Worm (Caenorhabditis elegans) whole organism, L1 larva: ENCODE data around the gene pdi-1.

Experiments
- C16A3.4 ChIP-seq: fragments of 150-350 bp; optimal IDR thresholded peaks from 2 replicates; lab custom pipeline; 2014; ENCODE audit warnings: missing biosample characterization, missing genetic modification characterization
- Y116A8C.19 ChIP-seq: sonication (generic microtip); optimal IDR thresholded peaks from 2 replicates; lab custom pipeline; 2016; ENCODE audit warnings: missing compliant biosample characterization, missing genetic modification characterization, borderline replicate concordance
- alr-1 ChIP-seq: fragments of 200-800 bp; sonication (Bioruptor generic); optimal IDR thresholded peaks from 2 replicates; lab custom pipeline; 2018; ENCODE audit warnings: borderline replicate concordance, mild to moderate bottlenecking, missing genetic modification characterization, missing compliant biosample characterization
- ama-1 ChIP-seq: fragments of 150-350 bp; optimal IDR thresholded peaks from 2 replicates; lab custom pipeline; 2014
- blmp-1 ChIP-seq: fragments of 150-350 bp; optimal IDR thresholded peaks from 2 replicates; lab custom pipeline; 2014; ENCODE audit warnings: missing biosample characterization, missing genetic modification characterization
- ceh-8 ChIP-seq: fragments of 200-800 bp; sonication (Bioruptor generic); optimal IDR thresholded peaks from 2 replicates; lab custom pipeline; 2018; ENCODE audit warnings: mild to moderate bottlenecking, missing genetic modification characterization, moderate library complexity, missing compliant biosample characterization
- ceh-88 ChIP-seq: fragments of 200-800 bp; sonication (Bioruptor generic); IDR thresholded peaks from 2 replicates; pipeline ENCODE4 v1.3.6; 2022; ENCODE audit warnings: missing genetic modification characterization, missing compliant biosample characterization
- dpl-1 ChIP-seq, 3 experiments: fragments of 150-350 bp in 2 of 3; sonication (generic microtip) in 1 of 3; optimal IDR thresholded peaks; 2 replicates each; lab custom pipeline; 2014 to 2017; ENCODE audit warnings: missing biosample characterization in 3 of 3, missing genetic modification characterization in 3 of 3, missing genetic modification reagents in 3 of 3
- dsc-1 ChIP-seq: sonication (generic microtip); optimal IDR thresholded peaks from 2 replicates; lab custom pipeline; 2016; ENCODE audit warnings: mild to moderate bottlenecking, missing genetic modification characterization, missing compliant biosample characterization
- efl-1 ChIP-seq, 4 experiments: fragments of 150-350 bp; optimal IDR thresholded peaks in 3 of 4; peaks in 1 of 4; 1 replicate in 1 of 4; 2 replicates in 3 of 4; lab custom pipeline; 2014; ENCODE audit warnings: missing biosample characterization in 2 of 4, missing genetic modification characterization in 2 of 4, missing genetic modification reagents in 2 of 4
- egl-13 ChIP-seq: sonication (generic microtip); optimal IDR thresholded peaks from 2 replicates; lab custom pipeline; 2016; ENCODE audit warnings: missing genotype, missing genetic modification reagents, missing genetic modification characterization, missing compliant biosample characterization
- elt-2 ChIP-seq: sonication (generic microtip); optimal IDR thresholded peaks from 2 replicates; lab custom pipeline; 2016; ENCODE audit warnings: missing genetic modification characterization, mild to moderate bottlenecking, inconsistent platforms, missing compliant biosample characterization, missing genetic modification reagents
- fkh-4 ChIP-seq: sonication (generic microtip); optimal IDR thresholded peaks from 2 replicates; lab custom pipeline; 2016; ENCODE audit warnings: missing compliant biosample characterization, missing genetic modification characterization, borderline replicate concordance
- fkh-8 ChIP-seq: sonication (generic microtip); optimal IDR thresholded peaks from 2 replicates; lab custom pipeline; 2016; ENCODE audit warnings: mild to moderate bottlenecking, missing genetic modification characterization, missing compliant biosample characterization
- hlh-17 ChIP-seq: fragments of 200-800 bp; sonication (Bioruptor generic); optimal IDR thresholded peaks from 2 replicates; lab custom pipeline; 2018; ENCODE audit warnings: missing genetic modification characterization, mild to moderate bottlenecking, missing compliant biosample characterization, moderate library complexity, borderline replicate concordance
- lin-13 ChIP-seq: fragments of 150-350 bp; optimal IDR thresholded peaks from 2 replicates; lab custom pipeline; 2014; ENCODE audit warnings: missing biosample characterization, missing genetic modification reagents, missing genetic modification characterization
- lin-14 ChIP-seq: fragments of 200-800 bp; sonication (Bioruptor generic); optimal IDR thresholded peaks from 2 replicates; lab custom pipeline; 2018; ENCODE audit warnings: mild to moderate bottlenecking, missing genetic modification characterization, moderate library complexity, missing compliant biosample characterization
- lin-35 ChIP-seq, 2 experiments: fragments of 150-350 bp; optimal IDR thresholded peaks; 2 replicates each; lab custom pipeline; 2014; ENCODE audit warnings: missing biosample characterization in 2 of 2, missing genetic modification characterization in 2 of 2, missing genetic modification reagents in 2 of 2
- nhr-19 ChIP-seq: fragments of 200-800 bp; sonication (Bioruptor generic); conservative IDR thresholded peaks from 2 replicates; pipeline ENCODE4 v1.3.6; 2022; ENCODE audit warnings: missing genetic modification characterization, missing compliant biosample characterization
- nhr-237 ChIP-seq: fragments of 150-350 bp; optimal IDR thresholded peaks from 2 replicates; lab custom pipeline; 2014; ENCODE audit warnings: missing biosample characterization, missing genetic modification characterization
- nhr-47 ChIP-seq: sonication (generic microtip); optimal IDR thresholded peaks from 2 replicates; lab custom pipeline; 2016; ENCODE audit warnings: mild to moderate bottlenecking, missing genetic modification characterization, moderate library complexity, missing compliant biosample characterization
- nhr-76 ChIP-seq: sonication (generic microtip); optimal IDR thresholded peaks from 2 replicates; lab custom pipeline; 2017; ENCODE audit warnings: missing biosample characterization, missing genetic modification characterization
- nhr-77 ChIP-seq: fragments of 150-350 bp; optimal IDR thresholded peaks from 2 replicates; lab custom pipeline; 2014; ENCODE audit warnings: missing biosample characterization, missing genetic modification characterization
- nhr-85 ChIP-seq: sonication (generic microtip); peaks from one replicate; lab custom pipeline; 2016; ENCODE audit warnings: missing genetic modification characterization, inconsistent platforms, missing compliant biosample characterization
- pag-3 ChIP-seq: sonication (generic microtip); optimal IDR thresholded peaks from 2 replicates; lab custom pipeline; 2017; ENCODE audit warnings: missing genetic modification characterization, mild to moderate bottlenecking, missing compliant biosample characterization, antibody characterized with exemption, borderline replicate concordance; ENCODE audit not compliant: insufficient read depth
- rnt-1 ChIP-seq: sonication (generic microtip); optimal IDR thresholded peaks from 2 replicates; lab custom pipeline; 2016; ENCODE audit warnings: mild to moderate bottlenecking, missing genetic modification characterization, moderate library complexity, missing compliant biosample characterization
- skn-1 ChIP-seq: fragments of 150-350 bp; optimal IDR thresholded peaks from 2 replicates; lab custom pipeline; 2014; ENCODE audit warnings: missing biosample characterization, missing genetic modification characterization
- swsn-7 ChIP-seq: sonication (generic microtip); optimal IDR thresholded peaks from 2 replicates; lab custom pipeline; 2016; ENCODE audit warnings: missing genetic modification characterization, missing compliant biosample characterization
- tbx-2 ChIP-seq: sonication (generic microtip); optimal IDR thresholded peaks from 2 replicates; lab custom pipeline; 2016; ENCODE audit warnings: missing genetic modification characterization, missing compliant biosample characterization
- unc-130 ChIP-seq: fragments of 150-350 bp; optimal IDR thresholded peaks from 2 replicates; lab custom pipeline; 2017; ENCODE audit warnings: missing biosample characterization, missing genetic modification characterization, inconsistent platforms
- unc-86 ChIP-seq: sonication (generic microtip); optimal IDR thresholded peaks from 2 replicates; lab custom pipeline; 2016; ENCODE audit warnings: missing genetic modification characterization, missing compliant biosample characterization
- unc-98 ChIP-seq: fragments of 200-800 bp; sonication (Bioruptor generic); IDR thresholded peaks from 2 replicates; pipeline ENCODE4 v1.3.6; 2022; ENCODE audit warnings: missing genetic modification characterization, missing compliant biosample characterization
- ztf-11 ChIP-seq, 2 experiments: sonication (generic microtip); optimal IDR thresholded peaks; 2 replicates each; lab custom pipeline; 2016 to 2017; ENCODE audit warnings: missing genetic modification characterization in 2 of 2, missing biosample characterization in 1 of 2, missing compliant biosample characterization in 1 of 2

The pdi-1 gene

DNA sequence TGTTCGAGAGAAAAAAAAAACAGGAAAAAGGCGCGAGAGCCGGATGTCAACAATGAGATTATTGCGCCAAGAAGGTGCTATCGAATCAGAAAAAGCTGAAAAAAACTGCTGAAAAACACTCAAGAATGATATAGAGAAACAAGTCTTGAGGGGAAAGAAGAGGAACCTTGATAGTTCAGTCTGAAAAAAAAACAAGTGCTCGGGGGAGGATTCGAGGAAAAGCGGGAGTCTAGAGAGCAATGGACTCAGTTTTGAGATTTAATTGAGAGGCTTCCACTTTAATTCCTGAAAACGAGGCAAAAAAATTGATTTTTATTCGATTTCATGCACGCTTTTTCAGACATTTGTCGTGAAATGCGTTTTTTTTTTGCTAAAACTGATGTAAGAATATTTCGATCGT lies 6.7 kb downstream of the pdi-1 start, which contains the start of gene npr-15:
Gene npr-15 (minus strand): TSS at position 101 of the 400 bp plus-strand sequence.
- TF ChIP-seq alr-1 (tag; lab: Kevin White, UChicago) (no peak), ceh-8 (GFP tag; lab: Kevin White, UChicago) (no peak), nhr-76 (tag; lab: Kevin White, UChicago) (no peak)

DNA sequence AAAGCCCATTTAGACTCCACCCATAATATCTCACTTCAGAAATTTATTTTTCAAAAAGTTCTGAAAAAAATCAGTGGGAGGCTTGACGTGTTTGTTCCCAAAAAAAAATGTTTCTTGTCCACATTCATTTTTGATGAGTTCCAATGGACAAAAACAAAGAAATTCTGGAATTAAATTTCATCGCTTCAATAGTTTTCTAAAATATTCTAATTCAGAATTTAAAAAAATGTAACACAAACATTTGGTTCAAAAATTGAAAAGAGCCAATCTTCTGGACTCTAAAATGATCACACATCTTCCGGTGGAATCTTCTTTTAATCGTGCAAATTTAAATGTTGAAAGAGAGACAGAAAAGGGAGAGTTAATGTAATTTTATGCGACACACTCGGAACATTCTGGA lies 8.7 kb downstream of the pdi-1 start:
- TF ChIP-seq lin-13 (GFP tag; lab: Kevin White, UChicago) (no peak), efl-1 (optimal IDR thresholded peaks at IDR 0.05; lab: Kevin White, UChicago) (no peak), efl-1 (GFP tag; optimal IDR thresholded peaks at IDR 0.05 in 1 of 2; lab: Kevin White, UChicago) (peak in 1 of 2 experiments; percentile 73), nhr-19 (GFP tag; lab: Robert Waterston, UW) (no peak), lin-14 (GFP tag; lab: Kevin White, UChicago) (peak; percentile 33)

DNA sequence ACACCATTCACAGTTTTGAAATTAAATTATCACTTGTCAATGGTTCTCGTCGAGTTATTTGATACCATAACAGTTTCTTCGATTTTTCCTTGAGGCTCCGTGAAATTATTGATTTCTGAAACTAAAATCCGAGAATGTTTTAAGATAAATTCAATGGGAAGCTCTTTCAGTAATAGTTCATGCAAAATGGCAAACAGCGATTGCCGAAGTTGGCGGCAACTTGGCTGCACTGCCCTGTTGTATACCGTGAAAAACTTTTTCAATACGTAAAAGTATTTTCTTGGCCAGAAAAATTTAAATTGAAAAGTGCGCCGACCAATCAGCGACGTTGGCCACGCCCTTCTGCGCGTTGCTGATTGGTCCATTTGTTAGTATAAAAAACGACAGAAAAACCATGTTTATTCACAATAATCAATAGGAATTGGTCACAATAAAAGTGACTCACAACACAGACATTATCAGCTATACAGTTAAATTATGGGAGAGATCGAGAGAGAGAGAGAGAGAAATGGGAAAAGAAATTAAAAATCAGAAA lies 18.3 kb downstream of the pdi-1 start:
- TF ChIP-seq nhr-237 (no peak), dsc-1 (tag; lab: Kevin White, UChicago) (no peak), unc-130 (tag; lab: Kevin White, UChicago) (no peak), nhr-76 (tag; lab: Kevin White, UChicago) (no peak), tbx-2 (tag; lab: Kevin White, UChicago) (no peak), fkh-4 (no peak), ztf-11 (tag; optimal IDR thresholded peaks at IDR 0.05; lab: Kevin White, UChicago) (no peak), nhr-85 (tag; lab: Kevin White, UChicago) (no peak), pag-3 (tag; lab: Kevin White, UChicago) (no peak), rnt-1 (tag; lab: Kevin White, UChicago) (no peak), nhr-77 (tag; lab: Kevin White, UChicago) (no peak), fkh-8 (tag; lab: Kevin White, UChicago) (no peak), ama-1 (lab: Kevin White, UChicago) (no peak), skn-1 (tag; lab: Kevin White, UChicago) (no peak), ceh-88 (GFP tag; lab: Robert Waterston, UW) (no peak)

- TF ChIP-seq C16A3.4 (tag; lab: Kevin White, UChicago) = no peak
- no peak for TF ChIP-seq efl-1 (optimal IDR thresholded peaks at IDR 0.05; lab: Kevin White, UChicago)
- no peak for TF ChIP-seq efl-1 (GFP tag; optimal IDR thresholded peaks at IDR 0.05 in 1 of 2; lab: Kevin White, UChicago)
- TF ChIP-seq pag-3 (tag; lab: Kevin White, UChicago) = no peak
- no peak for TF ChIP-seq unc-98 (GFP tag; lab: Robert Waterston, UW)
- TF ChIP-seq swsn-7 (tag; lab: Kevin White, UChicago) = peak; percentile 4
- TF ChIP-seq egl-13 (tag; lab: Kevin White, UChicago) = peak; percentile 31
- no peak for TF ChIP-seq lin-35 (GFP tag; optimal IDR thresholded peaks at IDR 0.05; lab: Kevin White, UChicago)
- TF ChIP-seq dpl-1 (GFP tag; optimal IDR thresholded peaks at IDR 0.05; lab: Kevin White, UChicago) = no peak
- peak; percentile 24 for TF ChIP-seq dsc-1 (tag; lab: Kevin White, UChicago)
- no peak for TF ChIP-seq Y116A8C.19
- no peak for TF ChIP-seq elt-2 (tag; lab: Kevin White, UChicago)
- peak; percentile 51 for TF ChIP-seq lin-14 (GFP tag; lab: Kevin White, UChicago)
- peak; percentile 16 for TF ChIP-seq nhr-47 (tag; lab: Kevin White, UChicago)
- TF ChIP-seq blmp-1 (tag; lab: Kevin White, UChicago) = peak; percentile 93
These were observed 19.8 kb downstream of the pdi-1 start for ce11 chrIII:3681351-3681938.

- TF ChIP-seq hlh-17 (GFP tag; lab: Kevin White, UChicago) = no peak
- peak; percentile 47 for TF ChIP-seq lin-14 (GFP tag; lab: Kevin White, UChicago)
- no peak for TF ChIP-seq unc-86 (tag; lab: Kevin White, UChicago)
These were observed 22.2 kb downstream of the pdi-1 start for ce11 chrIII:3679083-3679482.
